Fruit fly (Drosophila melanogaster) whole organism, embryonic: ENCODE measurements around the gene CG11131.

ENCODE experiments used
- Adf1 ChIP-seq: fragments of 200-800 bp; sonication (Bioruptor generic); IDR thresholded peaks from 2 replicates; pipeline ENCODE4 v1.3.6; 2022; ENCODE audit warnings: missing biosample characterization, missing genetic modification characterization
- Asciz ChIP-seq: fragments of 200-800 bp; sonication (Bioruptor generic); optimal IDR thresholded peaks from 2 replicates; lab custom pipeline; 2017; ENCODE audit warnings: missing biosample characterization, mild to moderate bottlenecking, missing genetic modification characterization, missing genetic modification reagents
- B-H2 ChIP-seq: fragments of 200-800 bp; sonication (Bioruptor generic); optimal IDR thresholded peaks from 2 replicates; lab custom pipeline; 2018; ENCODE audit warnings: missing biosample characterization, mild to moderate bottlenecking, missing genetic modification characterization
- CG11247 ChIP-seq: fragments of 200-800 bp; sonication (Bioruptor generic); IDR thresholded peaks from 2 replicates; pipeline ENCODE4 v1.3.6; 2022; ENCODE audit warnings: missing biosample characterization, missing genetic modification characterization
- CG11560 ChIP-seq: fragments of 200-800 bp; sonication (Bioruptor generic); IDR thresholded peaks from 3 replicates; pipeline ENCODE4 v1.3.6; 2022; ENCODE audit warnings: missing biosample characterization, missing genetic modification characterization
- CG13775 ChIP-seq: fragments of 200-800 bp; sonication (Bioruptor generic); optimal IDR thresholded peaks from 3 replicates; lab custom pipeline; 2017; ENCODE audit warnings: missing biosample characterization, mild to moderate bottlenecking, missing genetic modification characterization
- CG2116 ChIP-seq: fragments of 200-800 bp; sonication (Bioruptor generic); optimal IDR thresholded peaks from 3 replicates; lab custom pipeline; 2018; ENCODE audit warnings: missing biosample characterization, mild to moderate bottlenecking, missing genetic modification characterization
- CG2889 ChIP-seq: fragments of 200-800 bp; sonication (Bioruptor generic); IDR thresholded peaks from 3 replicates; pipeline ENCODE4 v1.3.6; 2022; ENCODE audit warnings: missing biosample characterization, missing genetic modification characterization
- CG34376 ChIP-seq: fragments of 200-800 bp; sonication (Bioruptor generic); optimal IDR thresholded peaks from 2 replicates; lab custom pipeline; 2018; ENCODE audit warnings: missing biosample characterization, mild to moderate bottlenecking, missing genetic modification characterization
- CG4328 ChIP-seq: fragments of 200-800 bp; sonication (Bioruptor generic); optimal IDR thresholded peaks from 3 replicates; lab custom pipeline; 2017; ENCODE audit warnings: missing biosample characterization, missing genetic modification reagents, missing genetic modification characterization
- CG4360 ChIP-seq: fragments of 200-800 bp; sonication (Bioruptor generic); IDR thresholded peaks from 2 replicates; pipeline ENCODE4 v1.3.6; 2022; ENCODE audit warnings: missing biosample characterization, missing genetic modification characterization
- CG4617 ChIP-seq: fragments of 200-800 bp; sonication (Bioruptor generic); optimal IDR thresholded peaks from 3 replicates; lab custom pipeline; 2016; ENCODE audit warnings: missing biosample characterization, missing genetic modification characterization, borderline replicate concordance
- CG7357 ChIP-seq: fragments of 200-800 bp; sonication (Bioruptor generic); IDR thresholded peaks from 3 replicates; pipeline ENCODE4 v1.3.6; 2022; ENCODE audit warnings: missing biosample characterization, missing genetic modification characterization
- CG7839 ChIP-seq: fragments of 200-800 bp; sonication (Bioruptor generic); optimal IDR thresholded peaks from 3 replicates; lab custom pipeline; 2018; ENCODE audit warnings: missing biosample characterization, mild to moderate bottlenecking, missing genetic modification characterization, moderate library complexity
- CG7963 ChIP-seq: fragments of 200-800 bp; sonication (Bioruptor generic); IDR thresholded peaks from 3 replicates; pipeline ENCODE4 v1.3.6; 2022; ENCODE audit warnings: missing biosample characterization, missing genetic modification characterization; ENCODE audit not compliant: partially characterized antibody
- CG9609 ChIP-seq: fragments of 200-800 bp; sonication (Bioruptor generic); optimal IDR thresholded peaks from 3 replicates; lab custom pipeline; 2016; ENCODE audit warnings: missing biosample characterization, missing genetic modification characterization
- CTCF ChIP-seq: fragments of 200-800 bp; sonication (Bioruptor generic); optimal IDR thresholded peaks from 2 replicates; lab custom pipeline; 2017; ENCODE audit warnings: missing biosample characterization, mild to moderate bottlenecking, missing genetic modification characterization, moderate library complexity
- Drgx ChIP-seq: fragments of 200-800 bp; sonication (Bioruptor generic); IDR thresholded peaks from 2 replicates; pipeline ENCODE4 v1.3.6; 2022; ENCODE audit warnings: missing biosample characterization, missing genetic modification characterization
- E2f2 ChIP-seq: fragments of 200-800 bp; sonication (Bioruptor generic); IDR thresholded peaks from 2 replicates; pipeline ENCODE4 v1.3.6; 2022; ENCODE audit warnings: missing biosample characterization, missing genetic modification characterization
- GATAe ChIP-seq: fragments of 200-800 bp; sonication (Bioruptor generic); conservative IDR thresholded peaks from 2 replicates; pipeline ENCODE4 v1.3.6; 2022; ENCODE audit warnings: missing biosample characterization, missing genetic modification characterization
- H2.0 ChIP-seq: fragments of 200-800 bp; sonication (Bioruptor generic); IDR thresholded peaks from 2 replicates; pipeline ENCODE4 v1.3.6; 2022; ENCODE audit warnings: missing biosample characterization, missing genetic modification characterization
- Med ChIP-seq: fragments of 200-800 bp; sonication (Bioruptor generic); peaks from one replicate; lab custom pipeline; 2016; ENCODE audit warnings: missing biosample characterization, missing genetic modification characterization, mild to moderate bottlenecking, inconsistent platforms, moderate library complexity
- NC2β ChIP-seq: fragments of 200-800 bp; sonication (Bioruptor generic); optimal IDR thresholded peaks from 2 replicates; lab custom pipeline; 2016; ENCODE audit warnings: missing biosample characterization, missing genetic modification characterization
- Oaz ChIP-seq: fragments of 200-800 bp; sonication (Bioruptor generic); IDR thresholded peaks from 2 replicates; pipeline ENCODE4 v1.3.6; 2022; ENCODE audit warnings: missing biosample characterization, missing genetic modification characterization
- Opbp ChIP-seq: fragments of 200-800 bp; sonication (Bioruptor generic); IDR thresholded peaks from 3 replicates; pipeline ENCODE4 v1.3.6; 2022; ENCODE audit warnings: missing biosample characterization, missing genetic modification characterization; ENCODE audit not compliant: partially characterized antibody
- Pdp1 ChIP-seq, 2 experiments: fragments of 200-800 bp; sonication (Bioruptor generic); optimal IDR thresholded peaks; 3 replicates each; lab custom pipeline; 2016; ENCODE audit warnings: missing biosample characterization in 2 of 2, missing genetic modification characterization in 2 of 2, mild to moderate bottlenecking in 1 of 2, moderate library complexity in 1 of 2
- Xbp1 ChIP-seq: fragments of 200-800 bp; sonication (Bioruptor generic); optimal IDR thresholded peaks from 3 replicates; lab custom pipeline; 2016; ENCODE audit warnings: missing biosample characterization, mild to moderate bottlenecking, missing genetic modification characterization
- al ChIP-seq: fragments of 200-800 bp; sonication (Bioruptor generic); IDR thresholded peaks from 2 replicates; pipeline ENCODE4 v1.3.6; 2022; ENCODE audit warnings: missing biosample characterization, missing genetic modification characterization
- aop ChIP-seq: fragments of 200-800 bp; sonication (Bioruptor generic); IDR thresholded peaks from 2 replicates; pipeline ENCODE4 v1.3.6; 2022; ENCODE audit warnings: missing biosample characterization, missing genetic modification characterization
- az2 ChIP-seq: fragments of 200-800 bp; sonication (Bioruptor generic); optimal IDR thresholded peaks from 3 replicates; lab custom pipeline; 2016; ENCODE audit warnings: missing biosample characterization, missing genetic modification characterization
- bsh ChIP-seq, 2 experiments: fragments of 200-800 bp; sonication (Bioruptor generic); optimal IDR thresholded peaks; 2 replicates each; lab custom pipeline; 2017 to 2018; ENCODE audit warnings: mild to moderate bottlenecking in 2 of 2, missing biosample characterization in 2 of 2, missing genetic modification characterization in 2 of 2, moderate library complexity in 1 of 2
- cg ChIP-seq: fragments of 200-800 bp; sonication (Bioruptor generic); optimal IDR thresholded peaks from 3 replicates; lab custom pipeline; 2019; ENCODE audit warnings: missing biosample characterization, mild to moderate bottlenecking, missing genetic modification characterization, moderate library complexity
- ci ChIP-seq: fragments of 200-800 bp; sonication (Bioruptor generic); IDR thresholded peaks from 3 replicates; pipeline ENCODE4 v1.3.6; 2022; ENCODE audit warnings: missing biosample characterization, missing genetic modification characterization
- cwo ChIP-seq: fragments of 200-800 bp; sonication (Bioruptor generic); optimal IDR thresholded peaks from 3 replicates; lab custom pipeline; 2017; ENCODE audit warnings: missing biosample characterization, missing genetic modification characterization, mild to moderate bottlenecking, moderate library complexity, missing genetic modification reagents
- dan ChIP-seq: fragments of 200-800 bp; sonication (Bioruptor generic); IDR thresholded peaks from 2 replicates; pipeline ENCODE4 v1.3.6; 2022; ENCODE audit warnings: missing biosample characterization, missing genetic modification characterization
- dmrt99B ChIP-seq: fragments of 200-800 bp; sonication (Bioruptor generic); optimal IDR thresholded peaks from 2 replicates; lab custom pipeline; 2018; ENCODE audit warnings: missing biosample characterization, mild to moderate bottlenecking, missing genetic modification characterization, moderate library complexity
- ems ChIP-seq: fragments of 200-800 bp; sonication (Bioruptor generic); optimal IDR thresholded peaks from 3 replicates; lab custom pipeline; 2016; ENCODE audit warnings: missing biosample characterization, missing genetic modification characterization
- fd102C ChIP-seq: fragments of 200-800 bp; sonication (Bioruptor generic); optimal IDR thresholded peaks from 2 replicates; lab custom pipeline; 2018; ENCODE audit warnings: missing biosample characterization, mild to moderate bottlenecking, missing genetic modification characterization, moderate library complexity
- gce ChIP-seq: fragments of 200-800 bp; sonication (Bioruptor generic); IDR thresholded peaks from 3 replicates; pipeline ENCODE4 v1.3.6; 2022; ENCODE audit warnings: missing biosample characterization, missing genetic modification characterization
- gcm ChIP-seq: fragments of 200-800 bp; sonication (Bioruptor generic); optimal IDR thresholded peaks from 2 replicates; lab custom pipeline; 2019; ENCODE audit warnings: missing biosample characterization, mild to moderate bottlenecking, missing genetic modification characterization, moderate library complexity
- gsb ChIP-seq: fragments of 200-800 bp; sonication (Bioruptor generic); IDR thresholded peaks from 2 replicates; pipeline ENCODE4 v1.3.6; 2022; ENCODE audit warnings: missing biosample characterization, missing genetic modification characterization
- ind ChIP-seq: fragments of 200-800 bp; sonication (Bioruptor generic); optimal IDR thresholded peaks from 3 replicates; lab custom pipeline; 2016; ENCODE audit warnings: missing biosample characterization, missing genetic modification characterization
- insv ChIP-seq, 2 experiments: fragments of 200-800 bp; sonication (Bioruptor generic); optimal IDR thresholded peaks; 3 replicates each; lab custom pipeline; 2016 to 2018; ENCODE audit warnings: missing biosample characterization in 2 of 2, missing genetic modification characterization in 2 of 2
- nom ChIP-seq: fragments of 200-800 bp; sonication (Bioruptor generic); optimal IDR thresholded peaks from 2 replicates; lab custom pipeline; 2017; ENCODE audit warnings: missing biosample characterization, missing genetic modification characterization, mild to moderate bottlenecking, moderate library complexity, missing genetic modification reagents
- onecut ChIP-seq: fragments of 200-800 bp; sonication (Bioruptor generic); IDR thresholded peaks from 2 replicates; pipeline ENCODE4 v1.3.6; 2022; ENCODE audit warnings: missing biosample characterization, missing genetic modification characterization
- pnt ChIP-seq: fragments of 200-800 bp; sonication (Bioruptor generic); optimal IDR thresholded peaks from 3 replicates; lab custom pipeline; 2016; ENCODE audit warnings: missing biosample characterization, missing genetic modification characterization
- pros ChIP-seq: fragments of 200-800 bp; sonication (Bioruptor generic); optimal IDR thresholded peaks from 3 replicates; lab custom pipeline; 2019; ENCODE audit warnings: missing biosample characterization, mild to moderate bottlenecking, missing genetic modification characterization, moderate library complexity
- run ChIP-seq: fragments of 200-800 bp; sonication (Bioruptor generic); optimal IDR thresholded peaks from 3 replicates; lab custom pipeline; 2018; ENCODE audit warnings: missing biosample characterization, mild to moderate bottlenecking, missing genetic modification characterization
- sna ChIP-seq: fragments of 200-800 bp; sonication (Bioruptor generic); IDR thresholded peaks from 2 replicates; pipeline ENCODE4 v1.3.6; 2022; ENCODE audit warnings: missing biosample characterization, missing genetic modification characterization; ENCODE audit not compliant: partially characterized antibody
- sug ChIP-seq: fragments of 200-800 bp; optimal IDR thresholded peaks from 2 replicates; lab custom pipeline; 2019; ENCODE audit warnings: missing biosample characterization, mild to moderate bottlenecking, missing genetic modification characterization, moderate library complexity
- tap ChIP-seq: fragments of 200-800 bp; optimal IDR thresholded peaks from 3 replicates; lab custom pipeline; 2019; ENCODE audit warnings: missing biosample characterization, mild to moderate bottlenecking, missing genetic modification characterization, moderate library complexity
- unpg ChIP-seq: fragments of 200-800 bp; sonication (Bioruptor generic); optimal IDR thresholded peaks from 3 replicates; lab custom pipeline; 2018; ENCODE audit warnings: missing biosample characterization, mild to moderate bottlenecking, missing genetic modification characterization, moderate library complexity
- yki ChIP-seq: fragments of >200 bp; optimal IDR thresholded peaks from 3 replicates; lab custom pipeline; 2018

Gene CG11131

DNA sequence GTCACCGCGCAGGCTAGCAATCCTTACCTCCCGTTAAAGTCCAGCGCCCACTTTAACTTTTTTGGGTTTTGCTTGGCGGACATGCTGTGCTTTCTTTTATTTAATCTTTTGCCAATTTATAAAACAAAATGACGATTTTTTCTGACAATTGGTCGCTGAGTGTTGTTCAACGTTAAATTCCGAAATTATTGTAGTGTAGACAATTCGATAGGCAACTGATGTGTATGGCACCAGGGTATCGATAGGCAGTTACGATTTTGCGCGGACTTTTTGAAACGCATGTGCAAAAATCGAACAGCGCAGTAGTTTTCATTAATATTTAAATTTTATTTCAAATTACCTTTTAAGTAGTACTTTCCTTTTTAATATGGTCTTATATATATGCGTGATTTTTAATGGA lies 30.5 kb upstream of the CG11131 start, which contains the start of gene EMC4 (continued):
- TF ChIP-seq NC2β (GFP tag; lab: Kevin White, UChicago), result peak; percentile 14
- no peak for TF ChIP-seq Drgx (GFP tag; lab: Robert Waterston, UW)
- no peak for TF ChIP-seq dmrt99B (tag; lab: Kevin White, UChicago)
- no peak for TF ChIP-seq CG4328
- TF ChIP-seq Asciz, result no peak
- no peak for TF ChIP-seq pros (GFP tag; lab: Kevin White, UChicago)
- no peak for TF ChIP-seq al (GFP tag; lab: Robert Waterston, UW)
- no peak for TF ChIP-seq CG7357
- TF ChIP-seq dan (GFP tag; lab: Robert Waterston, UW), result no peak
- peak; percentile 66 for TF ChIP-seq sna (GFP tag; lab: Robert Waterston, UW)
- peak; percentile 78 for TF ChIP-seq CG4617 (GFP tag; lab: Kevin White, UChicago)
- TF ChIP-seq tap (tag; lab: Kevin White, UChicago), result no peak
- TF ChIP-seq ems (GFP tag; lab: Kevin White, UChicago), result peak; percentile 44
- no peak for TF ChIP-seq CG13775
- TF ChIP-seq run (tag; lab: Kevin White, UChicago), result no peak
- TF ChIP-seq CG9609, result peak; percentile 40
- TF ChIP-seq CG7963 (GFP tag; lab: Robert Waterston, UW), result peak; percentile 50; the same call in 1 of the 3 replicates
- no peak for TF ChIP-seq yki
- TF ChIP-seq B-H2 (GFP tag; lab: Kevin White, UChicago), result peak; percentile 85
- TF ChIP-seq CG7839 (tag; lab: Kevin White, UChicago), result peak; percentile 40
- peak; percentile 61; the same call in 1 of the 3 replicates for TF ChIP-seq ci (GFP tag; lab: Robert Waterston, UW)
- TF ChIP-seq aop (GFP tag; lab: Robert Waterston, UW), result no peak
- peak; percentile 96 for TF ChIP-seq Med (GFP tag; lab: Kevin White, UChicago)
- peak; percentile 93 for TF ChIP-seq CG2116 (GFP tag; lab: Kevin White, UChicago)
- no peak for TF ChIP-seq fd102C (GFP tag; lab: Kevin White, UChicago)
- TF ChIP-seq CTCF (GFP tag; lab: Kevin White, UChicago), result peak; percentile 14
- no peak for TF ChIP-seq Oaz (GFP tag; lab: Robert Waterston, UW)
- peak; percentile 57 for TF ChIP-seq Xbp1 (GFP tag; lab: Kevin White, UChicago)
- TF ChIP-seq CG4360 (GFP tag; lab: Robert Waterston, UW), result peak; percentile 29; the same call in 1 of the 2 replicates
- peak; percentile 82; the same call in 2 of the 3 replicates for TF ChIP-seq Opbp (GFP tag; lab: Robert Waterston, UW)
- TF ChIP-seq ind, result peak; percentile 46
- no peak for TF ChIP-seq cg (GFP tag; lab: Kevin White, UChicago)
- TF ChIP-seq az2 (GFP tag; lab: Kevin White, UChicago), result peak; percentile 15
- no peak for TF ChIP-seq gsb (GFP tag; lab: Robert Waterston, UW)
- TF ChIP-seq E2f2 (GFP tag; lab: Robert Waterston, UW), result peak; percentile 97
- TF ChIP-seq CG11247 (GFP tag; lab: Robert Waterston, UW), result peak; percentile 15; the same call in 1 of the 2 replicates
- peak in 1 of 2 experiments; percentile 25 for TF ChIP-seq bsh (GFP tag; optimal IDR thresholded peaks at IDR 0.05; lab: Kevin White, UChicago)
- TF ChIP-seq gcm (GFP tag; lab: Kevin White, UChicago), result no peak
- peak; percentile 53 for TF ChIP-seq CG34376 (GFP tag; lab: Kevin White, UChicago)

DNA sequence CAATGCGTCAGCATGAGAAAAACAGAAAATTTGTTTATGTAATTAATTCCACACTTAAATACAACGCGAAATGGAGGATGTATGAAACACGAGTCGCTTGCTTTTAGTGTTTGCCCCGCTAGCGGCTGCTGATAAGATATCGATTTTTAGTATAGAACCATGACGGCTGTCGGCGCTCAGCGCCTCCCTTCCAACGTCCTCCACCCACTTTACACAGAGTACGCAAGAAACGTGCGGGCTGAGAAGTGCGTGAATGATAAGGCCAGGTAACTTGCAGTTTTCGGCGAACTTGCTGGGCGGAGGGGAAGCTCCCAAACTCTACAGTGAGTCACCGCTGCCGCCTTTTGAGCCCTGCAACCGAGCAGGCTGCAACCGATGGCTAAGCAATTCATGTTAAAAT lies 28.2 kb upstream of the CG11131 start:
- TF ChIP-seq sug (tag; lab: Kevin White, UChicago) (peak; percentile 47), pnt (GFP tag; lab: Kevin White, UChicago) (no peak), CG2889 (no peak), CG11560 (tag; lab: Robert Waterston, UW) (no peak), gce (GFP tag; lab: Robert Waterston, UW) (0 out of 3 replicates have a peak, but pooled peaks have one; percentile 4), GATAe (GFP tag; lab: Robert Waterston, UW) (peak; percentile 64; the same call in 1 of the 2 replicates), Pdp1 (GFP tag; optimal IDR thresholded peaks at IDR 0.05; lab: Kevin White, UChicago) (peak in 1 of 2 experiments; percentile 64), onecut (peak; percentile 85), H2.0 (no peak), Adf1 (GFP tag; lab: Robert Waterston, UW) (no peak), unpg (GFP tag; lab: Kevin White, UChicago) (no peak), cwo (peak; percentile 92), insv (GFP tag; optimal IDR thresholded peaks at IDR 0.05; lab: Kevin White, UChicago) (no peak), nom (GFP tag; lab: Kevin White, UChicago) (no peak)
